Worm (Caenorhabditis elegans): Measurements from ENCODE around the gene T11F8.4.

ce11 chrIV:5494099-5494498 lies 17.7 kb upstream of the T11F8.4 start:
- TF ChIP-seq elt-1 (tag; optimal IDR thresholded peaks at IDR 0.05) (no peak), unc-39 (tag; optimal IDR thresholded peaks at IDR 0.05) (no peak), C34F6.9 (tag; optimal IDR thresholded peaks at IDR 0.05) (no peak), nhr-12 (tag; optimal IDR thresholded peaks at IDR 0.05) (no peak), dmd-4 (tag; optimal IDR thresholded peaks at IDR 0.05) (no peak), zag-1 (tag; optimal IDR thresholded peaks at IDR 0.05) (no peak)
